Worm (Caenorhabditis elegans): ENCODE data around the gene syx-4.
A peak's percentile ranks its signal among the peaks of the same experiment; 100 is the strongest.

DNA sequence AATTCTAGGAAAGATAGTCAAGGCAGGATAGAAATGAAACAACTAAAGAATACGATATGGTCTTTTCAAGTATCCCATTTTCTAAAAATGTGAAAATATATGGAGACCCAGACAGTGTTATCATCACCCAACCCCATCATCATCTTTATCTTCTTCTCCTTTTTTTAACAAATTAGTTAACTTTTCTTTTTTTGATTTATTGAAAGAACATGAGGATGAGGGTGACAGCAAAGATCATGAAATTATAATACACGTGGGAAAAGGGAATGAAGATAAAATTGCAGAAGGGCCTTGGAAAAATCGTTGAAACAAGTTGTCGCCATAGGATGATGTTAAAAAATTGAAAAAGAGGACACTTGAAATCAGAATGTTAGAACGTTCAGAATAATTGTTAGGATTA lies 7.1 kb downstream of the syx-4 start:
- no peak for TF ChIP-seq rnt-1 (tag; optimal IDR thresholded peaks at IDR 0.05)
- no peak for TF ChIP-seq unc-62 (GFP tag; optimal IDR thresholded peaks at IDR 0.05)
- no peak for TF ChIP-seq ama-1 (optimal IDR thresholded peaks at IDR 0.05)
- no peak for TF ChIP-seq elt-2 (tag; optimal IDR thresholded peaks at IDR 0.05)
- peak; percentile 33 for TF ChIP-seq blmp-1 (tag; optimal IDR thresholded peaks at IDR 0.05)
- TF ChIP-seq nhr-12 (tag; optimal IDR thresholded peaks at IDR 0.05): no peak
